Worm (Caenorhabditis elegans) whole organism, midembryonic: ENCODE results near the gene F08F8.11.

ENCODE experiments used
- T22C8.4 ChIP-seq: fragments of 200-800 bp; sonication (Bioruptor generic); IDR thresholded peaks from 2 replicates; pipeline ENCODE4 v1.3.6; 2022; ENCODE audit warnings: missing genetic modification characterization, missing compliant biosample characterization
- cog-1 ChIP-seq: sonication (generic microtip); optimal IDR thresholded peaks from 2 replicates; lab custom pipeline; 2016; ENCODE audit warnings: missing genetic modification characterization, missing compliant biosample characterization
- flt-1 ChIP-seq: fragments of 200-800 bp; sonication (Bioruptor generic); IDR thresholded peaks from 2 replicates; pipeline ENCODE4 v1.3.6; 2022; ENCODE audit warnings: missing genetic modification characterization, missing compliant biosample characterization
- klf-2 ChIP-seq: fragments of 200-800 bp; sonication (Bioruptor generic); conservative IDR thresholded peaks from 2 replicates; pipeline ENCODE4 v1.3.6; 2022; ENCODE audit warnings: missing genetic modification reagents, missing genetic modification characterization, missing compliant biosample characterization
- med-1 ChIP-seq: sonication (generic microtip); optimal IDR thresholded peaks from 2 replicates; lab custom pipeline; 2017; ENCODE audit warnings: missing genetic modification characterization, mild to moderate bottlenecking, missing compliant biosample characterization, antibody characterized with exemption, missing genetic modification reagents; ENCODE audit not compliant: insufficient read depth
- ztf-23 ChIP-seq: fragments of 200-800 bp; sonication (Bioruptor generic); IDR thresholded peaks from 2 replicates; pipeline ENCODE4 v1.3.6; 2022; ENCODE audit warnings: missing genetic modification reagents, missing genetic modification characterization, missing compliant biosample characterization
- ztf-29 ChIP-seq: fragments of 200-800 bp; sonication (Bioruptor generic); IDR thresholded peaks from 2 replicates; pipeline ENCODE4 v1.3.6; 2022; ENCODE audit warnings: missing genetic modification reagents, missing genetic modification characterization, missing compliant biosample characterization

DNA sequence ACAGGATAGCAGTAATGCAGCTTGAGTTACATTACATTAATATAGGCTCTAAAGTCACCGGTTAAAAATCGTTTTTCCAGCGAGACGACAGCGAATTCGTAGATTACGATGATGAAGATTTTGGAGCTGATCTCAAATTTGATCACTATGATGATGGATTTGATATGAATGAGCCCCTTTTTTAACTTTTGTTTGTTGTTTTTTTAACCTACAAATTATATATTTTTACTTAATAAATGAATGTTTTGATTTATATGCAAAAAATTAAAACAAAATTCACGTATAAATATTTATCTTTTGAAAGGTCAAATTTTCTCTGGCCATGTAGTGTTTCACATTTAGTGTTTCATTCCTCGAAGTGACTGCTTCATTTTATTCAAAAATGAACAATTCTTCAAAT, 22.3 kb upstream of the F08F8.11 start, which contains the start of gene F08F8.6:
- no peak for TF ChIP-seq flt-1 (GFP tag; lab: Robert Waterston, UW)
- TF ChIP-seq klf-2 (GFP tag; lab: Robert Waterston, UW) = no peak
- no peak for TF ChIP-seq ztf-23 (GFP tag; lab: Robert Waterston, UW)
- TF ChIP-seq cog-1 = no peak
- TF ChIP-seq med-1 (GFP tag; lab: Kevin White, UChicago) = no peak
- TF ChIP-seq ztf-29 = no peak
- no peak for TF ChIP-seq T22C8.4 (GFP tag; lab: Robert Waterston, UW)
